Worm (Caenorhabditis elegans) whole organism, L4 larva: ENCODE data around the gene pptr-2.

ENCODE experiments used
- D1046.2 ChIP-seq: fragments of 200-800 bp; sonication (Bioruptor generic); IDR thresholded peaks from 2 replicates; pipeline ENCODE4 v1.3.6; 2022; ENCODE audit warnings: missing genetic modification characterization, missing compliant biosample characterization
- F10B5.3 ChIP-seq: sonication (generic microtip); optimal IDR thresholded peaks from 2 replicates; lab custom pipeline; 2016; ENCODE audit warnings: mild to moderate bottlenecking, missing genetic modification characterization, missing compliant biosample characterization
- F26F4.8 ChIP-seq: fragments of 200-800 bp; sonication (Bioruptor generic); conservative IDR thresholded peaks from 2 replicates; pipeline ENCODE4 v1.3.6; 2022; ENCODE audit warnings: missing genetic modification characterization, missing compliant biosample characterization
- F37D6.2 ChIP-seq: sonication (generic microtip); optimal IDR thresholded peaks from 2 replicates; lab custom pipeline; 2016; ENCODE audit warnings: mild to moderate bottlenecking, missing genetic modification characterization, missing compliant biosample characterization
- T20F7.1 ChIP-seq: fragments of 200-800 bp; sonication (Bioruptor generic); optimal IDR thresholded peaks from 2 replicates; lab custom pipeline; 2018; ENCODE audit warnings: mild to moderate bottlenecking, missing genetic modification characterization, missing compliant biosample characterization
- Y48G9A.11 ChIP-seq: fragments of 200-800 bp; sonication (Bioruptor generic); IDR thresholded peaks from 2 replicates; pipeline ENCODE4 v1.3.6; 2022; ENCODE audit warnings: missing genetic modification reagents, missing genetic modification characterization, missing compliant biosample characterization
- ZK337.2 ChIP-seq: fragments of 200-800 bp; sonication (Bioruptor generic); IDR thresholded peaks from 2 replicates; pipeline ENCODE4 v1.3.6; 2022; ENCODE audit warnings: missing genetic modification reagents, missing genetic modification characterization, missing compliant biosample characterization
- ZK546.5 ChIP-seq, 2 experiments: sonication (generic microtip); optimal IDR thresholded peaks; 2 replicates each; lab custom pipeline; 2017; ENCODE audit warnings: missing biosample characterization in 2 of 2, missing genetic modification characterization in 2 of 2
- aly-2 ChIP-seq: sonication (generic microtip); optimal IDR thresholded peaks from 2 replicates; lab custom pipeline; 2018; ENCODE audit warnings: missing biosample characterization, missing genetic modification characterization
- ama-1 ChIP-seq: fragments of 150-350 bp; optimal IDR thresholded peaks from 2 replicates; lab custom pipeline; 2014; ENCODE audit warnings: inconsistent platforms, mixed read lengths
- attf-4 ChIP-seq: sonication (generic microtip); optimal IDR thresholded peaks from 3 replicates; lab custom pipeline; 2017; ENCODE audit warnings: missing biosample characterization, missing genetic modification characterization
- ceh-62 ChIP-seq: sonication (generic microtip); optimal IDR thresholded peaks from 2 replicates; lab custom pipeline; 2017; ENCODE audit warnings: missing biosample characterization, missing genetic modification characterization
- ces-1 ChIP-seq: fragments of 150-350 bp; sonication (generic microtip); optimal IDR thresholded peaks from 4 replicates; lab custom pipeline; 2014; ENCODE audit warnings: missing biosample characterization, missing genetic modification reagents, missing genetic modification characterization
- ctbp-1 ChIP-seq: fragments of 200-800 bp; sonication (Bioruptor generic); IDR thresholded peaks from 2 replicates; pipeline ENCODE4 v1.3.6; 2022; ENCODE audit warnings: missing genetic modification reagents, missing genetic modification characterization, missing compliant biosample characterization
- daf-12 ChIP-seq: fragments of 150-350 bp; optimal IDR thresholded peaks from 2 replicates; lab custom pipeline; 2014; ENCODE audit warnings: missing biosample characterization, missing genetic modification reagents, missing genetic modification characterization
- daf-16 ChIP-seq, 3 experiments: sonication (generic microtip); optimal IDR thresholded peaks; 2 replicates each; lab custom pipeline; 2016 to 2017; ENCODE audit warnings: missing genetic modification characterization in 3 of 3, missing genetic modification reagents in 3 of 3, mild to moderate bottlenecking in 2 of 3, missing compliant biosample characterization in 2 of 3, missing biosample characterization in 1 of 3, moderate library complexity in 1 of 3
- daf-19 ChIP-seq: fragments of 200-800 bp; sonication (Bioruptor generic); conservative IDR thresholded peaks from 2 replicates; pipeline ENCODE4 v1.3.6; 2022; ENCODE audit warnings: missing genetic modification characterization, missing compliant biosample characterization
- daf-8 ChIP-seq: fragments of 200-800 bp; sonication (Bioruptor generic); IDR thresholded peaks from 2 replicates; pipeline ENCODE4 v1.3.6; 2022; ENCODE audit warnings: missing genetic modification characterization, missing compliant biosample characterization
- dmd-6 ChIP-seq: fragments of 200-800 bp; sonication (Bioruptor generic); IDR thresholded peaks from 2 replicates; pipeline ENCODE4 v1.3.6; 2022; ENCODE audit warnings: missing genetic modification reagents, missing genetic modification characterization, missing compliant biosample characterization
- dmd-8 ChIP-seq: fragments of 200-800 bp; sonication (Bioruptor generic); IDR thresholded peaks from 2 replicates; pipeline ENCODE4 v1.3.6; 2022; ENCODE audit warnings: missing genetic modification characterization, missing compliant biosample characterization
- dmd-9 ChIP-seq: fragments of 200-800 bp; sonication (Bioruptor generic); IDR thresholded peaks from 2 replicates; pipeline ENCODE4 v1.3.6; 2022; ENCODE audit warnings: missing genetic modification reagents, missing genetic modification characterization, missing compliant biosample characterization
- duxl-1 ChIP-seq: sonication (generic microtip); optimal IDR thresholded peaks from 2 replicates; lab custom pipeline; 2016; ENCODE audit warnings: mild to moderate bottlenecking, missing genetic modification characterization, moderate library complexity, missing compliant biosample characterization; ENCODE audit not compliant: poor library complexity
- dve-1 ChIP-seq: sonication (generic microtip); optimal IDR thresholded peaks from 2 replicates; lab custom pipeline; 2017; ENCODE audit warnings: antibody characterized with exemption, mild to moderate bottlenecking, missing genetic modification characterization, missing compliant biosample characterization; ENCODE audit not compliant: insufficient read depth
- egl-27 ChIP-seq: sonication (generic microtip); optimal IDR thresholded peaks from 3 replicates; lab custom pipeline; 2017; ENCODE audit warnings: missing biosample characterization, missing genetic modification reagents, missing genetic modification characterization
- fkh-10 ChIP-seq: fragments of 150-350 bp; optimal IDR thresholded peaks from 2 replicates; lab custom pipeline; 2014; ENCODE audit warnings: missing biosample characterization, missing genetic modification reagents, missing genetic modification characterization
- hlh-11 ChIP-seq: fragments of 200-800 bp; sonication (Bioruptor generic); optimal IDR thresholded peaks from 2 replicates; lab custom pipeline; 2018; ENCODE audit warnings: mild to moderate bottlenecking, missing genetic modification characterization, missing compliant biosample characterization
- lin-13 ChIP-seq: fragments of 150-350 bp; optimal IDR thresholded peaks from 2 replicates; lab custom pipeline; 2014; ENCODE audit warnings: missing biosample characterization, missing genetic modification reagents, missing genetic modification characterization
- lin-15B ChIP-seq: fragments of 150-350 bp; sonication (generic microtip); optimal IDR thresholded peaks from 3 replicates; lab custom pipeline; 2014; ENCODE audit warnings: missing biosample characterization, missing genetic modification characterization
- lin-29 ChIP-seq: fragments of 200-800 bp; sonication (Bioruptor generic); IDR thresholded peaks from 2 replicates; pipeline ENCODE4 v1.3.6; 2022; ENCODE audit warnings: missing genetic modification reagents, missing genetic modification characterization, missing compliant biosample characterization
- lin-39 ChIP-seq: fragments of 150-350 bp; optimal IDR thresholded peaks from 2 replicates; lab custom pipeline; 2014; ENCODE audit warnings: missing biosample characterization, missing genetic modification reagents, missing genetic modification characterization
- lsy-2 ChIP-seq, 2 experiments: fragments of 150-350 bp in 1 of 2; sonication (generic microtip) in 1 of 2; optimal IDR thresholded peaks; 2 replicates each; lab custom pipeline; 2014 to 2017; ENCODE audit warnings: missing biosample characterization in 2 of 2, missing genetic modification characterization in 2 of 2
- madf-9 ChIP-seq: fragments of 200-800 bp; sonication (Bioruptor generic); conservative IDR thresholded peaks from 2 replicates; pipeline ENCODE4 v1.3.6; 2022; ENCODE audit warnings: missing genetic modification reagents, missing genetic modification characterization, missing compliant biosample characterization
- mep-1 ChIP-seq: fragments of 150-350 bp; sonication (generic microtip); optimal IDR thresholded peaks from 3 replicates; lab custom pipeline; 2014; ENCODE audit warnings: missing biosample characterization, missing genetic modification characterization
- mes-2 ChIP-seq: sonication (generic microtip); optimal IDR thresholded peaks from 2 replicates; lab custom pipeline; 2016; ENCODE audit warnings: missing genotype, mild to moderate bottlenecking, missing genetic modification characterization, missing compliant biosample characterization; ENCODE audit not compliant: poor library complexity, severe bottlenecking
- mxl-3 ChIP-seq: fragments of 200-800 bp; sonication (Bioruptor generic); optimal IDR thresholded peaks from 2 replicates; lab custom pipeline; 2018; ENCODE audit warnings: mild to moderate bottlenecking, missing genetic modification characterization, missing compliant biosample characterization
- nhr-10 ChIP-seq: fragments of 150-350 bp; optimal IDR thresholded peaks from 2 replicates; lab custom pipeline; 2014; ENCODE audit warnings: missing biosample characterization, missing genetic modification characterization
- nhr-102 ChIP-seq: sonication (generic microtip); optimal IDR thresholded peaks from 2 replicates; lab custom pipeline; 2016; ENCODE audit warnings: mild to moderate bottlenecking, missing genetic modification characterization, moderate library complexity, missing compliant biosample characterization
- nhr-25 ChIP-seq: sonication (generic microtip); optimal IDR thresholded peaks from 2 replicates; lab custom pipeline; 2017; ENCODE audit warnings: missing genetic modification characterization, mild to moderate bottlenecking, missing compliant biosample characterization, antibody characterized with exemption, moderate library complexity, borderline replicate concordance; ENCODE audit not compliant: insufficient read depth
- nhr-28 ChIP-seq: fragments of 150-350 bp; optimal IDR thresholded peaks from 2 replicates; lab custom pipeline; 2014; ENCODE audit warnings: missing biosample characterization, missing genetic modification characterization
- nhr-41 ChIP-seq: fragments of 200-800 bp; sonication (Bioruptor generic); IDR thresholded peaks from 2 replicates; pipeline ENCODE4 v1.3.6; 2022; ENCODE audit warnings: missing genetic modification reagents, missing genetic modification characterization, missing compliant biosample characterization
- nhr-6 ChIP-seq: fragments of 150-350 bp; optimal IDR thresholded peaks from 2 replicates; lab custom pipeline; 2014; ENCODE audit warnings: missing biosample characterization, missing genetic modification characterization
- nhr-77 ChIP-seq: fragments of 150-350 bp; optimal IDR thresholded peaks from 2 replicates; lab custom pipeline; 2014; ENCODE audit warnings: missing biosample characterization, missing genetic modification characterization
- saeg-2 ChIP-seq: fragments of 200-800 bp; sonication (Bioruptor generic); IDR thresholded peaks from 2 replicates; pipeline ENCODE4 v1.3.6; 2022; ENCODE audit warnings: missing genetic modification reagents, missing genetic modification characterization, missing compliant biosample characterization
- set-16 ChIP-seq: fragments of 200-800 bp; sonication (Bioruptor generic); IDR thresholded peaks from 2 replicates; pipeline ENCODE4 v1.3.6; 2022; ENCODE audit warnings: missing genetic modification reagents, missing genetic modification characterization, missing compliant biosample characterization
- snpc-4 ChIP-seq: fragments of 150-350 bp; optimal IDR thresholded peaks from 2 replicates; lab custom pipeline; 2014; ENCODE audit warnings: missing biosample characterization, missing genetic modification characterization
- spr-1 ChIP-seq: sonication (generic microtip); optimal IDR thresholded peaks from 2 replicates; lab custom pipeline; 2016; ENCODE audit warnings: mild to moderate bottlenecking, missing genetic modification characterization, missing compliant biosample characterization
- tag-97 ChIP-seq: fragments of 200-800 bp; sonication (Bioruptor generic); IDR thresholded peaks from 2 replicates; pipeline ENCODE4 v1.3.6; 2022; ENCODE audit warnings: missing genetic modification characterization, missing compliant biosample characterization
- tra-1 ChIP-seq: fragments of 200-800 bp; sonication (Bioruptor generic); IDR thresholded peaks from 2 replicates; pipeline ENCODE4 v1.3.6; 2022; ENCODE audit warnings: missing genetic modification reagents, missing genetic modification characterization, missing compliant biosample characterization
- zag-1 ChIP-seq: fragments of 150-350 bp; optimal IDR thresholded peaks from 2 replicates; lab custom pipeline; 2014; ENCODE audit warnings: missing biosample characterization, missing genetic modification characterization
- zfp-2 ChIP-seq: sonication (generic microtip); optimal IDR thresholded peaks from 2 replicates; lab custom pipeline; 2016; ENCODE audit warnings: mild to moderate bottlenecking, missing genetic modification characterization, missing compliant biosample characterization
- zfp-3 ChIP-seq: fragments of 200-800 bp; sonication (Bioruptor generic); conservative IDR thresholded peaks from 2 replicates; pipeline ENCODE4 v1.3.6; 2022; ENCODE audit warnings: missing genetic modification reagents, missing genetic modification characterization, missing compliant biosample characterization
- ztf-11 ChIP-seq: fragments of 150-350 bp; optimal IDR thresholded peaks from 2 replicates; lab custom pipeline; 2014; ENCODE audit warnings: missing biosample characterization, missing genetic modification characterization

The pptr-2 gene

DNA sequence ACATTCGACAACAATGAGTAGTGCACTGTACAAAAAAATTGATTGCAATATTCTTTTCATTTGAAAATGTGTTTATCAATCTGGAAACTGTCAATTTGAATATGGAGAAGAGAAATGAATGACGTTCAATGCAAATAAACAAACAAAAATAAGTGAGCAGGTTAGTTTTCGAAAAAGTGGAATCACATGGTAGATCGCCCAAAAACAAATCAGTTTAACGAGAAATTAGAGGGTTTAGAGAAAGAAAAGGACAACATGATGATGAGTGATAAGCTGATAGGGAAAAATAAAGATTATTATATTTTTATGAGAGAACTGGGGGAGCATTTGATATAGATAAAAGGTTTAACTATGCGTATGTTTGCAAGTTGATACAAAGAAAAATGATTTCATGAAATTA is 34.5 kb upstream of the pptr-2 start, which contains the start of gene T04C12.8 (continued):
- TF ChIP-seq attf-4 (tag; lab: Kevin White, UChicago) (no peak), tra-1 (GFP tag; lab: Robert Waterston, UW) (peak; percentile 61; the same call in 1 of the 2 replicates), lin-13 (GFP tag; lab: Kevin White, UChicago) (no peak), nhr-10 (tag; lab: Kevin White, UChicago) (no peak), F26F4.8 (GFP tag; lab: Robert Waterston, UW) (no peak), ZK546.5 (tag; optimal IDR thresholded peaks at IDR 0.05; lab: Kevin White, UChicago) (no peak), F37D6.2 (tag; lab: Kevin White, UChicago) (no peak), nhr-102 (peak; percentile 82), ces-1 (GFP tag; lab: Kevin White, UChicago) (no peak), lin-15B (no peak), ZK337.2 (GFP tag; lab: Robert Waterston, UW) (no peak), tag-97 (GFP tag; lab: Robert Waterston, UW) (no peak), dmd-8 (no peak), nhr-41 (GFP tag; lab: Robert Waterston, UW) (no peak), saeg-2 (GFP tag; lab: Robert Waterston, UW) (peak; percentile 65; the same call in 1 of the 2 replicates), mxl-3 (peak; percentile 54), Y48G9A.11 (no peak), ztf-11 (tag; lab: Kevin White, UChicago) (no peak), spr-1 (no peak), daf-16 (GFP tag; optimal IDR thresholded peaks at IDR 0.05; lab: Kevin White, UChicago) (peak in 1 of 2 experiments; percentile 86), daf-16 (tag; optimal IDR thresholded peaks at IDR 0.05; lab: Kevin White, UChicago) (peak; percentile 99), hlh-11 (peak; percentile 91), lin-39 (tag; lab: Kevin White, UChicago) (no peak), dmd-6 (GFP tag; lab: Robert Waterston, UW) (peak; percentile 92), zfp-2 (tag; lab: Kevin White, UChicago) (no peak), ceh-62 (tag; lab: Kevin White, UChicago) (no peak), daf-19 (GFP tag; lab: Robert Waterston, UW) (no peak), dmd-9 (GFP tag; lab: Robert Waterston, UW) (no peak), egl-27 (tag; lab: Kevin White, UChicago) (no peak), nhr-25 (no peak), mep-1 (tag; lab: Kevin White, UChicago) (peak; percentile 20), nhr-28 (tag; lab: Kevin White, UChicago) (peak; percentile 86), daf-8 (GFP tag; lab: Robert Waterston, UW) (no peak), nhr-77 (tag; lab: Kevin White, UChicago) (peak; percentile 92), snpc-4 (no peak), ama-1 (no peak), duxl-1 (tag; lab: Kevin White, UChicago) (no peak), D1046.2 (GFP tag; lab: Robert Waterston, UW) (no peak), zfp-3 (GFP tag; lab: Robert Waterston, UW) (no peak), mes-2 (tag; lab: Kevin White, UChicago) (no peak), set-16 (GFP tag; lab: Robert Waterston, UW) (no peak), fkh-10 (GFP tag; lab: Kevin White, UChicago) (no peak), nhr-6 (tag; lab: Kevin White, UChicago) (no peak), zag-1 (tag; lab: Kevin White, UChicago) (no peak), dve-1 (peak; percentile 96), ctbp-1 (GFP tag; lab: Robert Waterston, UW) (no peak), lsy-2 (tag; optimal IDR thresholded peaks at IDR 0.05; lab: Kevin White, UChicago) (peak in 1 of 2 experiments; percentile 53), T20F7.1 (GFP tag; lab: Kevin White, UChicago) (peak; percentile 58), F10B5.3 (tag; lab: Kevin White, UChicago) (no peak), madf-9 (GFP tag; lab: Robert Waterston, UW) (no peak), lin-29 (GFP tag; lab: Robert Waterston, UW) (no peak), daf-12 (tag; lab: Kevin White, UChicago) (no peak), aly-2 (no peak)
